Worm (Caenorhabditis elegans) whole organism, midembryonic: Measurements from ENCODE around the gene sri-25.

ENCODE experiments used
- T22C8.4 ChIP-seq: fragments of 200-800 bp; sonication (Bioruptor generic); IDR thresholded peaks from 2 replicates; pipeline ENCODE4 v1.3.6; 2022; ENCODE audit warnings: missing genetic modification characterization, missing compliant biosample characterization
- cog-1 ChIP-seq: sonication (generic microtip); optimal IDR thresholded peaks from 2 replicates; lab custom pipeline; 2016; ENCODE audit warnings: missing genetic modification characterization, missing compliant biosample characterization
- med-1 ChIP-seq: sonication (generic microtip); optimal IDR thresholded peaks from 2 replicates; lab custom pipeline; 2017; ENCODE audit warnings: missing genetic modification characterization, mild to moderate bottlenecking, missing compliant biosample characterization, antibody characterized with exemption, missing genetic modification reagents; ENCODE audit not compliant: insufficient read depth
- ref-1 ChIP-seq: fragments of 200-800 bp; sonication (Bioruptor generic); conservative IDR thresholded peaks from 2 replicates; pipeline ENCODE4 v1.3.6; 2022; ENCODE audit warnings: missing genetic modification reagents, missing genetic modification characterization, missing compliant biosample characterization
- ztf-29 ChIP-seq: fragments of 200-800 bp; sonication (Bioruptor generic); IDR thresholded peaks from 2 replicates; pipeline ENCODE4 v1.3.6; 2022; ENCODE audit warnings: missing genetic modification reagents, missing genetic modification characterization, missing compliant biosample characterization

DNA sequence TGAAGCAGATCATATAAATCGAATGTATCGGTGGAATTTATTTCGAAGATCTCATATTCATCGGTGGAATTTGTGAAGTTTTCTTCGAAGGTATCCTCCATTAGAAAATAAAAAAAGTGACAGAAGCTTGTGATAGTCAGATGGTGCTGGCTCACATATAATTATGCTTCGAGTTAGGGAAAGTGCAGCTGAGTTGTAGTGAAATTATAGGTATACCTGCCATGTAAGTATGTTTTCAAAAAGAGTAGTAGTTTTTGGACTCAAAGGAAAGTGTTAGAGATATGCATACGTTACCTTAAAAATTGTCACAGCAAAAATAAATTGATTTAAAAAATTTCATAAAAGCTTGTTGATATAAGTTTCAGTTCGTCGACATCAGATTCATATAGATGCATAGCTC, 23.4 kb downstream of the sri-25 start, which contains the start of gene srw-11:
- TF ChIP-seq ztf-29 (GFP tag; lab: Robert Waterston, UW) = no peak
- TF ChIP-seq med-1 (GFP tag; lab: Kevin White, UChicago) = no peak
- TF ChIP-seq T22C8.4 = no peak
- no peak for TF ChIP-seq ref-1 (GFP tag; lab: Robert Waterston, UW)
- TF ChIP-seq cog-1 (tag; lab: Kevin White, UChicago) = no peak
